Worm (Caenorhabditis elegans) whole organism, L4 larva: ENCODE measurements around the gene Y49F6B.13.

Experiments used
- F37D6.2 ChIP-seq: sonication (generic microtip); optimal IDR thresholded peaks from 2 replicates; lab custom pipeline; 2016; ENCODE audit warnings: mild to moderate bottlenecking, missing genetic modification characterization, missing compliant biosample characterization
- aly-2 ChIP-seq: sonication (generic microtip); optimal IDR thresholded peaks from 2 replicates; lab custom pipeline; 2018; ENCODE audit warnings: missing biosample characterization, missing genetic modification characterization
- ctbp-1 ChIP-seq: fragments of 200-800 bp; sonication (Bioruptor generic); IDR thresholded peaks from 2 replicates; pipeline ENCODE4 v1.3.6; 2022; ENCODE audit warnings: missing genetic modification reagents, missing genetic modification characterization, missing compliant biosample characterization
- daf-16 ChIP-seq, 3 experiments: sonication (generic microtip); optimal IDR thresholded peaks; 2 replicates each; lab custom pipeline; 2016 to 2017; ENCODE audit warnings: missing genetic modification characterization in 3 of 3, missing genetic modification reagents in 3 of 3, mild to moderate bottlenecking in 2 of 3, missing compliant biosample characterization in 2 of 3, missing biosample characterization in 1 of 3, moderate library complexity in 1 of 3
- dmd-8 ChIP-seq: fragments of 200-800 bp; sonication (Bioruptor generic); IDR thresholded peaks from 2 replicates; pipeline ENCODE4 v1.3.6; 2022; ENCODE audit warnings: missing genetic modification characterization, missing compliant biosample characterization
- duxl-1 ChIP-seq: sonication (generic microtip); optimal IDR thresholded peaks from 2 replicates; lab custom pipeline; 2016; ENCODE audit warnings: mild to moderate bottlenecking, missing genetic modification characterization, moderate library complexity, missing compliant biosample characterization; ENCODE audit not compliant: poor library complexity
- lin-13 ChIP-seq: fragments of 150-350 bp; optimal IDR thresholded peaks from 2 replicates; lab custom pipeline; 2014; ENCODE audit warnings: missing biosample characterization, missing genetic modification reagents, missing genetic modification characterization
- lin-39 ChIP-seq: fragments of 150-350 bp; optimal IDR thresholded peaks from 2 replicates; lab custom pipeline; 2014; ENCODE audit warnings: missing biosample characterization, missing genetic modification reagents, missing genetic modification characterization
- lsy-2 ChIP-seq, 2 experiments: fragments of 150-350 bp in 1 of 2; sonication (generic microtip) in 1 of 2; optimal IDR thresholded peaks; 2 replicates each; lab custom pipeline; 2014 to 2017; ENCODE audit warnings: missing biosample characterization in 2 of 2, missing genetic modification characterization in 2 of 2
- mdl-1 ChIP-seq, 2 experiments: fragments of 150-350 bp in 1 of 2; sonication (generic microtip) in 1 of 2; optimal IDR thresholded peaks; 2 replicates each; lab custom pipeline; 2014 to 2017; ENCODE audit warnings: missing biosample characterization in 2 of 2, missing genetic modification characterization in 2 of 2
- nhr-48 ChIP-seq: sonication (generic microtip); optimal IDR thresholded peaks from 2 replicates; lab custom pipeline; 2016; ENCODE audit warnings: mild to moderate bottlenecking, missing genetic modification characterization, missing compliant biosample characterization
- nhr-76 ChIP-seq: fragments of 150-350 bp; optimal IDR thresholded peaks from 2 replicates; lab custom pipeline; 2014; ENCODE audit warnings: missing biosample characterization, missing genetic modification characterization
- snpc-1.2 ChIP-seq: fragments of 200-800 bp; sonication (Bioruptor generic); IDR thresholded peaks from 2 replicates; pipeline ENCODE4 v1.3.6; 2022; ENCODE audit warnings: missing genetic modification reagents, missing genetic modification characterization, missing compliant biosample characterization
- unc-62 ChIP-seq, 3 experiments: fragments of 150-350 bp in 1 of 3; sonication (generic microtip); optimal IDR thresholded peaks in 2 of 3; peaks in 1 of 3; 1 replicate in 1 of 3; 2 replicates in 2 of 3; lab custom pipeline; 2014 to 2017; ENCODE audit warnings: missing biosample characterization in 3 of 3, missing genetic modification characterization in 3 of 3, missing genetic modification reagents in 3 of 3, missing genotype in 1 of 3

ce11 chrII:3514631-3515030 lies 43.1 kb upstream of the Y49F6B.13 start, which contains the start of gene srz-5:
- TF ChIP-seq lin-13 (GFP tag; lab: Kevin White, UChicago) (no peak), lin-39 (tag; lab: Kevin White, UChicago) (no peak), dmd-8 (GFP tag; lab: Robert Waterston, UW) (no peak), aly-2 (tag; lab: Kevin White, UChicago) (no peak), duxl-1 (tag; lab: Kevin White, UChicago) (no peak), lsy-2 (tag; optimal IDR thresholded peaks at IDR 0.05; lab: Kevin White, UChicago) (no peak), unc-62 (GFP tag; optimal IDR thresholded peaks at IDR 0.05 in 1 of 2; lab: Kevin White, UChicago) (no peak), unc-62 (tag; optimal IDR thresholded peaks at IDR 0.05; lab: Kevin White, UChicago) (no peak), nhr-48 (no peak), daf-16 (GFP tag; optimal IDR thresholded peaks at IDR 0.05; lab: Kevin White, UChicago) (no peak), daf-16 (tag; optimal IDR thresholded peaks at IDR 0.05; lab: Kevin White, UChicago) (no peak), snpc-1.2 (no peak), nhr-76 (no peak), F37D6.2 (tag; lab: Kevin White, UChicago) (no peak), mdl-1 (tag; optimal IDR thresholded peaks at IDR 0.05; lab: Kevin White, UChicago) (no peak), ctbp-1 (GFP tag; lab: Robert Waterston, UW) (no peak)
